Worm (Caenorhabditis elegans) whole organism, L4/young adult: ENCODE data around the gene C27D8.3.

Experiments
- W03F9.2 ChIP-seq: fragments of 150-350 bp; optimal IDR thresholded peaks from 2 replicates; lab custom pipeline; 2014; ENCODE audit warnings: missing biosample characterization, missing genetic modification characterization
- dao-5 ChIP-seq: sonication (generic microtip); optimal IDR thresholded peaks from 2 replicates; lab custom pipeline; 2016; ENCODE audit warnings: missing genotype, missing genetic modification characterization, moderate library complexity, missing compliant biosample characterization
- him-1 ChIP-seq: sonication (generic microtip); optimal IDR thresholded peaks from 2 replicates; lab custom pipeline; 2016; ENCODE audit warnings: missing genotype, missing genetic modification reagents, missing genetic modification characterization, missing compliant biosample characterization

DNA sequence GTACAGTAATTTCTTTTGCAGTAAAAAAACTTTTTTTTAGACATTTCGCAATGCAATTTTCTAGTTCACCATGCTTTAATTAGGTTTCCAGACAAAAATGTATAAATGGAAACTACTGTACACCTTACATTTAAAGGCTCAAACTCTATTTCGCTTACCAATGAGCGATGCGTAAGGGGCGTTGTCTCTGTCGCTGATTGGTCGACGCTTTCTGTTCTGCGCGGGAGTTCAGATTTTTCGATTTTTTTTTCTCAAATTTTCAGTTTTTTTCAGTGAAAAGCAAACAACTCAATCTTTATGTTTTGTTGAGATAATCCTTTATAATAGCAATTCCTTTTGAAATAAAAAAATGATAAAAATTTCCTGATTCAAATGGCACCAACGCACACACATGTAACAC, 42.6 kb upstream of the C27D8.3 start:
- TF ChIP-seq dao-5: no peak
- TF ChIP-seq him-1: no peak
- no peak for TF ChIP-seq W03F9.2 (tag; lab: Kevin White, UChicago)
